Worm (Caenorhabditis elegans) whole organism, L4/young adult: ENCODE data around the gene F34D6.1.

Experiments used
- W03F9.2 ChIP-seq: fragments of 150-350 bp; optimal IDR thresholded peaks from 2 replicates; lab custom pipeline; 2014; ENCODE audit warnings: missing biosample characterization, missing genetic modification characterization
- dao-5 ChIP-seq: sonication (generic microtip); optimal IDR thresholded peaks from 2 replicates; lab custom pipeline; 2016; ENCODE audit warnings: missing genotype, missing genetic modification characterization, moderate library complexity, missing compliant biosample characterization
- him-1 ChIP-seq: sonication (generic microtip); optimal IDR thresholded peaks from 2 replicates; lab custom pipeline; 2016; ENCODE audit warnings: missing genotype, missing genetic modification reagents, missing genetic modification characterization, missing compliant biosample characterization

Gene F34D6.1

DNA sequence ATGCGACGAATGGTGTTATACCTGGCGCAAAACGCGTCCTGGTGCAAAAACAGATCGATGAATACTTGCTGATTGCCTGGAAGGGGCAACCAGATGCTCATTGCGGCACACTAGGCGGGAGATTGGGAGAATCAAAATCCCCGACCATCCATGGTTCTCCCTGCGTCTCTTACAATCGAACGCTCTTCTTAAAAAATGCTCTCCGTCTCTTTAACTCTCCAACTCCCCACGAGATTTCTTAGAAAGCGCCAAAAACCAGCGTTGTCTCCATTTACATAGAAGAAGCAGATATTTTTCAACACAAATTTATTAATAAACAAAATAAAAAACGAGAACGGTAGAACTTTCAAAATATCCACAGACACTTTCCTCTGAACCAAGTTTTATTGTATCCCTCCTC is at the start of gene F34D6.1:
Gene F34D6.1 (minus strand): TSS at position 101 of the 400 bp plus-strand sequence.
- no peak for TF ChIP-seq him-1 (tag; lab: Kevin White, UChicago)
- TF ChIP-seq W03F9.2 (tag; lab: Kevin White, UChicago): no peak
- TF ChIP-seq dao-5 (tag; lab: Kevin White, UChicago): no peak

DNA sequence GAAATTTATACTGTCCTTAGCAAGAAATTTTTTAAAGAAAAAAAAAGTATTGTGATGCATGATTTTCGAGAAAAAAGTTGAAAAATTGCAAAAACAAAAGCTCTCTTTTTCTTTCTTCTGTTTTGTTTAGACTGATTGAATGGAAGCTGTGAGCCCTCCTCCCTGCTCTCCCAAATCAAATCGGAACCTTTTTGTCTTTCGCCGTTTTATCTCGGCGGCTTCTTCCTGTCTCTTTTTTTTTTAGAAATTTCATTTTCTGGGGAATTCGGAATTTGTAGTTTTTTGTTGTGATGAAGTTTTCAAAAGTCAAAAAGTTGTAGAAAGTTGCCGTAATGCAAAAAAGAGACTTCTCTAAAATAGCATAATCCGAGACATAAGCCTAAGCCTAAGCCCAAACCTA is 49.6 kb upstream of the F34D6.1 start:
- TF ChIP-seq W03F9.2 (tag; lab: Kevin White, UChicago) (no peak), him-1 (tag; lab: Kevin White, UChicago) (no peak), dao-5 (tag; lab: Kevin White, UChicago) (no peak)

DNA sequence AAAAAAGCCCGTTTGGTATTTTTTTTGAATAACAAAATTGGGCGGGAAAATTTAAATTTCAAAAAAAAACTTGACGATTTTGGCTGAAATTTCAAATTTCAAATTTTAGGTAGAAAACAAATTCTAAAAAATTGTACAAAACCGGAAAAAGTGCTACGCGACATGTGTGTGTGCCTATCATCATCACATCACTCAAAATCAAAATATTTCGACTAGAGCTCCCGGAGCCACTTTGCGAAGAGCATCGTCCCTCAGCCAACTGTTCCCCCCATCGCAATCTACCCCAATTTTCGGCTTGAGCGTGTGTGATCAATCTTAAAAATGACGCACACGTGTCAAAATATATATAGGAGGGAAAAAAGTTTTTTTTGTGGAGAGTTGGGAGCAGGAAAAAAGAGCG is 45.8 kb upstream of the F34D6.1 start:
- TF ChIP-seq him-1 (tag; lab: Kevin White, UChicago) (no peak), W03F9.2 (tag; lab: Kevin White, UChicago) (no peak), dao-5 (tag; lab: Kevin White, UChicago) (no peak)

DNA sequence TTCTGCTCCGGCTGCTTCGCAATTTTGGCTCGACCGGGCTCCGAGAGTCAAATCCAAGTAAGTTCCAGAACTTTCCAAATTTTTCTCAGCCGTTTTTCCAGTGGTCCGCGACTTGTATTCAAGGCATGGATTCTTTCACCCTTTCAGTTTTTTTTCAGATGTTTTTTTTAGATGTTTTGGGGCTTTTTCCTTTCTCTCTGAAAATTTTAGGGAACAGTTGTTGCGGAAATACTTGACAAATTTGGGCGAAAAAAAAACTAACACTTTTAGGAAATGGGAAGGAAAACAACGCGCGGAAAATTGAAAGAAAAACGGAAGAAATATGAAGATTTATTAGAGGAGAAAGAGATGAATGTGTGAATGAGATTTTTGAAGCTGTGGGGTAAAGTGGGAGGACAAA is 44.5 kb upstream of the F34D6.1 start, which contains the start of the genes T05A8.11 and nep-2:
Gene T05A8.11 (minus strand): TSS at position 101 of the 400 bp plus-strand sequence.
Gene nep-2 (minus strand): TSS at position 192 of the 400 bp plus-strand sequence.
- TF ChIP-seq W03F9.2 (tag; lab: Kevin White, UChicago): no peak
- no peak for TF ChIP-seq him-1 (tag; lab: Kevin White, UChicago)
- no peak for TF ChIP-seq dao-5 (tag; lab: Kevin White, UChicago)

DNA sequence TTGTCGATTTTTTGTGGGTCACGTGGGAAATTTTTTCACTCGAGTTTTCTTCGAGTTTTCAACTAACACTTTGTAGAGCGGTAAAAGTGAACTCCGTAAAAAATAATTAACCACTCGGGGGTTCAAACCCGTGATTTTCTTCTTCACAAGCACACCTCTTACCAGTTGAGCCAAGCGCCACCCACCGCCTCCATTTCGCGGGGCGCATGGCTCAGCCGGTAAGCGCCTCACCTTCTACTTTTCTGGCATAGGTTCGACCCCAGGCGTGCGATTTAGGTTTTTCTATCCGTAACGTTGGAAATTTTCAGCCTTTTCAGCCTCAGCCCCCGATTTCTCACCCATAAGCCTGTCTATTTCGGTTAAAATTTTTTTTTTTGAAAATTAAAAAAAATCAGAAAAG is 41.0 kb upstream of the F34D6.1 start:
- no peak for TF ChIP-seq dao-5 (tag; lab: Kevin White, UChicago)
- TF ChIP-seq W03F9.2 (tag; lab: Kevin White, UChicago): no peak
- no peak for TF ChIP-seq him-1 (tag; lab: Kevin White, UChicago)

DNA sequence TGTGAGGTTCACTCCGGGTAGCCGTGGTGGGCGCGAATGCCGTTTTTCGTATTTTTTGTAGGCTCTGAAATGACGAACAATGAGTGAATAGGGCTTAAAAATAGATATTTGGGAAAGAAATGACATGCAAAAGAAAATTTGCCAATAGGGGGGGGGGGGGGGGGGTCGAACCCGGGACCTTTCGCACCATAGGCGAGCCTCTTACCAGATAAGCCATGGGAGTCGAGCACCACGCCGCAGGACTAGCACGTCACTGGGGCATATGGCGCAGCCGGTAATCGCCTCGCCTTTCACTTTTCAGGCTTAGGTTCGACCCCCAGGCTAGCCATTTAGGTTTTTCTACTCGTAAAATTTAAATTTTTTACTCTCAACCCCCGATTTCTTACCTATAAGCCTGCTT is 38.2 kb upstream of the F34D6.1 start:
- no peak for TF ChIP-seq him-1 (tag; lab: Kevin White, UChicago)
- no peak for TF ChIP-seq dao-5 (tag; lab: Kevin White, UChicago)
- no peak for TF ChIP-seq W03F9.2 (tag; lab: Kevin White, UChicago)

DNA sequence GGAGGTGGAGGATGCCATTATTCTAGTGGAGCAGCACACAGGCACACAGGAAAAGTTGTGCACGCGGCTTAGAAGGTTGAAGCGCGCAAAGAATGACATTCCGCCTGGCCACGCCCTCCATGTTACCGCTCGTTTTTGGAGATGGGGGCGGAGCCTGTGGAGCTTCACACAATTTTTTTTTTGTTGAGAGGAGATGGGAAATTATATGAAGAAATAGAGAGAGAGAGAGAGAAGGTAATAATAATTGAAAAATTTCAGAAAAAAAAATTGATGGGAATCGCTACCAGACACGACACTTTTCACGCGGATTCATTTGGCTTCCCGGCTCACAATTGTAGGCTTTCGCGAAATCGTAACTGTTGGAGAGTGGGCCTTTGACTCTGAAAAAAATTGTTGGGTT is 36.3 kb upstream of the F34D6.1 start, which contains the start of gene T05A8.3:
Gene T05A8.3 (minus strand): TSS at position 101 of the 400 bp plus-strand sequence.
- TF ChIP-seq dao-5 (tag; lab: Kevin White, UChicago) (no peak), him-1 (tag; lab: Kevin White, UChicago) (no peak), W03F9.2 (tag; lab: Kevin White, UChicago) (no peak)

DNA sequence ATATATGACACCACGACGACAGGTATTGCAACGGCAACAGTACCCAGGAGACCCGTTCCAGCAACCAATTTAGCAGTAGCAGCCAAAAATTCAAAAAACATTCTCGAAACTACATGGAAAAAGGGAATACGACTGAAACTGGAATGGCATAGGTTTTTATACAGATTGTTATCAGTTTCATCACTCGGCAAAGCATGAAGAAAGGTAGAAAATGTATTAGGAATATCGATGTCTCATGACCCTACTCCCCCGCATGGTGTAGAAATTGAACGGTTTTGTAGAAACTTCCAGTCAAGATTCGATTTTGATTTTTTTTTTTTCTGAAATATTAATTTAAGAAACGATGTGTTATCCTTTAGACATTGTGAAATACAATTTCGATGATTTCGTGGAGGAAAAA is 29.9 kb upstream of the F34D6.1 start, which contains the start of gene T05A8.2:
Gene T05A8.2 (minus strand): TSS at position 101 of the 400 bp plus-strand sequence.
- TF ChIP-seq him-1 (tag; lab: Kevin White, UChicago) (no peak), W03F9.2 (tag; lab: Kevin White, UChicago) (no peak), dao-5 (tag; lab: Kevin White, UChicago) (no peak)

DNA sequence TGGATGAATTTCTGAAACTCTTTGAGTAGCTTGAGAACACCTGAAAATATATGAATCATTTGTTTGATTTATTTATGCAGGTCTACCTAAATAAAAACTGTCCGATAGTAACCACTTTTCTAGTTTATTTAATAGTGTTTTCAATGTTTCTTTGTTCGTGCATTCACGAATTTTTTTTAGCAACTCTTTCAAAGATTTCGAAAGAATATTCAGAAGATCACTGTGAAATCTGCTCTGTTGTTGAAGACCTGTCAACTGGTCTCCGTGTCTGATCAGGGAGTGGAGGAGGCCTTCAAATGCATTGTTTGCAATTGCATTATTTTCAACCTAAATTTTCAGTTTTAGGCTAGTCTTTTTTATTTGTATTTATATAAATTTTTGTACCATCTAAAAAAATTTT is 28.9 kb upstream of the F34D6.1 start, which contains the start of gene T05A8.1:
Gene T05A8.1 (minus strand): TSS at position 101 of the 400 bp plus-strand sequence.
- TF ChIP-seq him-1 (tag; lab: Kevin White, UChicago) (no peak), dao-5 (tag; lab: Kevin White, UChicago) (no peak), W03F9.2 (tag; lab: Kevin White, UChicago) (no peak)

DNA sequence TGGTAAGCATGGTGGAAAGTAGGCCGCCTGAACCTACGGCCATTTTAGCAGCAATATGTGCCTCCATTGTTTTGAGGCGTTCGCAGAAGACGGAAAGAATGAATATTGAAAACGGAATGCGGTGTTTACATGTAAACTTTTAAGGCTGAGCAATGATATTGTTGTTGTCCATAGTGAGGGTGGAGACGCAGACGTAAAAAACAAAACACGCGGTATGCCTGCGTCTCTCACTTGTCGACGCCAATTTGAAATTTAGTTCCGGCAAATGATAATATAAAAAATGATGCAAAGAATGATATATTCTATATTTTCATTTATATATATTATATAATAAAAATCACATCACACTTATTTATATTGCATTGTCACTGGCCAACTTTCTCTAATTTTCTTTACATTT is 26.9 kb upstream of the F34D6.1 start, which contains the start of gene Y47G7B.2:
Gene Y47G7B.2 (minus strand): TSS at position 143 of the 400 bp plus-strand sequence.
- TF ChIP-seq him-1 (tag; lab: Kevin White, UChicago) (no peak), W03F9.2 (tag; lab: Kevin White, UChicago) (no peak), dao-5 (tag; lab: Kevin White, UChicago) (no peak)

DNA sequence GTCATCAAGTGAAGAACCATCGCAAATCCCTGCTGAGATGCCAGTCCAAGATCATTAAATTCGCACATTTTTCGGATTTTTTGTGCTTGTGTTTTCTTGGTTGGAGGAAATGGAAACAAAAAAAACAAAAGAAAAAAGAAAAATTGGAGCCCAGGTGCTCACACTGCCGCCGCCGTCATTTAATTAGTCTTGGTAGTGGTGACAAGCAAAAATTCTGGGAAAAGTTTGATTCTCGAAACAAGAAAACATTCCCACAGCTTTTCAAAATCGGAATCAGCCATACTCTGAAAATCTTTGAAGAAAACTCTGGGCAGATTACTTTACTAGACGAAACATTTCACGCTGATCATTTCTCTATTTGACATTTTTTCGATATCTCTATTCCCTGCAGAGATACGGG is 24.2 kb upstream of the F34D6.1 start, which contains the start of gene srh-128:
Gene srh-128 (minus strand): TSS at position 101 of the 400 bp plus-strand sequence.
- TF ChIP-seq W03F9.2 (tag; lab: Kevin White, UChicago) (no peak), him-1 (tag; lab: Kevin White, UChicago) (no peak), dao-5 (tag; lab: Kevin White, UChicago) (no peak)

DNA sequence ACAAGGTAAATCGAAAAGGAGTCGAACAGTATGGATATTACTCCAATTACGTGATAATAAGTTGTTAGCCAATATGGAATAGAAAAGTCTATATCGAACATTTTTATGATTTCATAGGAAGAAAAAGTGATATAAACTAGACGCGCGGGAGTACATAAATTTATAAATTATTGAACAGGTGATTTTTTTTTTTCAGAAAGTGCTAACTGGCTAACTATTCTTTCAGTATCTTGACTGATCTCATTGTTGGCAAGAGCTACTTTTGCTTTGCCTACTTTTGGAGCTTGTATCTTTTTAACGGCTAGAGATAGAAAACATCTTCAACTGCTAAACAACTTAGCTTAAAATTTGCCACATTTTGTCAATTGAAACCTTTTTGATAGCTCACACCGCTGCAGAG is 21.7 kb upstream of the F34D6.1 start, which contains the start of gene sri-60:
Gene sri-60 (minus strand): TSS at position 101 of the 400 bp plus-strand sequence.
- TF ChIP-seq dao-5 (tag; lab: Kevin White, UChicago): no peak
- no peak for TF ChIP-seq him-1 (tag; lab: Kevin White, UChicago)
- no peak for TF ChIP-seq W03F9.2 (tag; lab: Kevin White, UChicago)

DNA sequence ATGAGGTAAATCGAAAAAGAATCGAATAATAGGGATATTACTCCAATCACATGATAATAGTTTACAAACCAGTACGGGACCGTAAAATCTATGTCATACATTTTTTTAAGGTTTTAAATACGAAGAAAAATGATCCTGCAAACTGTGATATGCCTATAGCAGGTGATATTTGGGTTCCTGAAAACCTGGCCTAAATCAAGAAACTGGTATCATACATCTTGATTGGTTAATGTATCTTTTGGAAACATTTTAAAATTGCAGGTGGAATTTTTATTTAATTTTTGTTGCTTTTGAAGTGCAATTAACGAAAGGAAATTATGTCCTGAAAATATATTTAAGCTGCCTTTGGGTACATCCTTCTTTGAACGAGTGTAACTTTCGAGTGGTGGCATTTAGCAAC is 19.2 kb upstream of the F34D6.1 start, which contains the start of gene sri-61:
Gene sri-61 (minus strand): TSS at position 101 of the 400 bp plus-strand sequence.
- TF ChIP-seq W03F9.2 (tag; lab: Kevin White, UChicago): no peak
- no peak for TF ChIP-seq him-1 (tag; lab: Kevin White, UChicago)
- no peak for TF ChIP-seq dao-5 (tag; lab: Kevin White, UChicago)

DNA sequence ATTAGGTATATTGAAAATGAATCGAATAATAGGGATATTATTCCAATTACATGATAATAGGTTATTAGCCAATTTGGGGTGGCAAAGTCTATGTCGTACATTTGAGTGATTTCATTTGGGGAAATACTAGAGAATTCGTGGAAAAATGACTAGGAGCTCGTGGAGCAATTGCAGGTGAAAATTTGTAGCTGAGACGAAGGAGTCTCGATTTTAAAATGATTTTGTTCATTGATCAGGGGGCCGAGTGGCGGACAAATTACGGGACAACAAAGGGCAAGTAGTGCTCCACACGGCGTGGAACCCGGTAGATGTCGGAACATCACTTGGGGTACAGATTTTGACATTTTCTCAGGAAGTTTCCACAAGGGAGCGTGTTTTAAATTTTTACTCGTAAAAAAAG is 17.4 kb upstream of the F34D6.1 start, which contains the start of gene sri-62:
Gene sri-62 (minus strand): TSS at position 101 of the 400 bp plus-strand sequence.
- no peak for TF ChIP-seq dao-5 (tag; lab: Kevin White, UChicago)
- no peak for TF ChIP-seq him-1 (tag; lab: Kevin White, UChicago)
- TF ChIP-seq W03F9.2 (tag; lab: Kevin White, UChicago): no peak
